Fruit fly (Drosophila melanogaster) S2 (cell line): Measurements from ENCODE around the gene Nak.

Source experiments
- CG8478 ChIP-seq: fragments of >200 bp; optimal IDR thresholded peaks from 2 replicates; lab custom pipeline; 2018
- CTCF ChIP-seq, 2 experiments: fragments of >200 bp; optimal IDR thresholded peaks; 2 replicates each; lab custom pipeline; 2018

DNA sequence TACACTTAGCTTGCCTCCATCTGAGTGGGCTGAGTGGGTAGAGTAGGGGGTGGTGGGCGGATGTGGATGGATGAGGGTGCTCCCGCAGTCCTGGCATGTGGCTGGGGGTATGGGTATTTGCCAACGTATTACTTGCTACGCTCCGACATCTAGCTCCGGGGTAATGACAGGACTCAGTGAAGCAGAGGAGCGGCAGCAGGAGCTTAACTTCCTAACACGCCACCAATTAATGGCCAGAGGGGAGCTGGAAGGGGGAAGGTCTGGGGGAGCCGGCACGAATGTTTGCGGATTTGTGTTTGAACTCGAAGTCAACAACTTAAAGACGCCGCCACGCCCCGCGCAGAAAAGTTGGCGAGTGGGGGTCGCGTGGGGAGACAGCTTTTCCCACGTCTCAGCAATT lies 49.7 kb upstream of the Nak start:
- TF ChIP-seq CG8478 (lab: Kevin White, UChicago) (no peak), CTCF (optimal IDR thresholded peaks at IDR 0.05; lab: Kevin White, UChicago) (no peak)
